Worm (Caenorhabditis elegans): ENCODE results near the gene lgc-29.

Gene lgc-29

ce11 chrV:4109873-4110272, 28.9 kb upstream of the lgc-29 start, which contains the start of gene clc-18:
TSS of gene clc-18 (minus strand) at chrV:4109973.
- TF ChIP-seq dmd-4 (tag; optimal IDR thresholded peaks at IDR 0.05) (no peak), R02D3.7 (tag; optimal IDR thresholded peaks at IDR 0.05) (no peak), mab-5 (tag; optimal IDR thresholded peaks at IDR 0.05) (no peak), ceh-82 (tag; optimal IDR thresholded peaks at IDR 0.05) (no peak), blmp-1 (tag; optimal IDR thresholded peaks at IDR 0.05; ENCODE audit: insufficient read depth) (no peak), lin-11 (tag; optimal IDR thresholded peaks at IDR 0.05) (no peak), sma-9 (GFP tag; optimal IDR thresholded peaks at IDR 0.05) (no peak), sma-9 (tag; optimal IDR thresholded peaks at IDR 0.05) (no peak), Y55F3AM.14 (GFP tag; optimal IDR thresholded peaks at IDR 0.05) (no peak), ztf-1 (GFP tag; conservative IDR thresholded peaks at IDR 0.05) (no peak), mdl-1 (tag; optimal IDR thresholded peaks at IDR 0.05) (no peak), lin-13 (GFP tag; optimal IDR thresholded peaks at IDR 0.05) (no peak), gmeb-1 (tag; optimal IDR thresholded peaks at IDR 0.05) (no peak)

ce11 chrV:4112516-4112915, 26.3 kb upstream of the lgc-29 start, which contains the start of gene srw-134:
TSS of gene srw-134 (minus strand) at chrV:4112616.
- TF ChIP-seq lin-39 (tag; optimal IDR thresholded peaks at IDR 0.05), result no peak
- TF ChIP-seq gmeb-1 (tag; optimal IDR thresholded peaks at IDR 0.05), result no peak
- no peak for TF ChIP-seq fos-1 (tag; optimal IDR thresholded peaks at IDR 0.05)
- TF ChIP-seq ztf-4 (tag; optimal IDR thresholded peaks at IDR 0.05), result no peak
- TF ChIP-seq nhr-11 (tag; optimal IDR thresholded peaks at IDR 0.05), result no peak
- TF ChIP-seq nhr-10 (tag; optimal IDR thresholded peaks at IDR 0.05), result no peak
- no peak for TF ChIP-seq egl-27 (tag; optimal IDR thresholded peaks at IDR 0.05)

- TF ChIP-seq fos-1 (tag; optimal IDR thresholded peaks at IDR 0.05), result no peak
- no peak for TF ChIP-seq sma-3 (GFP tag; optimal IDR thresholded peaks at IDR 0.05)
- TF ChIP-seq sem-4 (tag; optimal IDR thresholded peaks at IDR 0.05), result no peak
- no peak for TF ChIP-seq alr-1 (tag; optimal IDR thresholded peaks at IDR 0.05)
- TF ChIP-seq nhr-21 (tag; optimal IDR thresholded peaks at IDR 0.05), result no peak
- TF ChIP-seq gmeb-1 (tag; optimal IDR thresholded peaks at IDR 0.05), result no peak
- TF ChIP-seq unc-55 (GFP tag; optimal IDR thresholded peaks at IDR 0.05), result no peak
- no peak for TF ChIP-seq ceh-16 (tag; optimal IDR thresholded peaks at IDR 0.05)
- no peak for TF ChIP-seq blmp-1 (tag; optimal IDR thresholded peaks at IDR 0.05; ENCODE audit: insufficient read depth)
- no peak for TF ChIP-seq nhr-77 (tag; optimal IDR thresholded peaks at IDR 0.05)
- TF ChIP-seq egl-27 (tag; optimal IDR thresholded peaks at IDR 0.05), result no peak
- no peak for TF ChIP-seq skn-1 (tag; optimal IDR thresholded peaks at IDR 0.05)
- TF ChIP-seq ama-1 (optimal IDR thresholded peaks at IDR 0.05), result no peak
- TF ChIP-seq lin-13 (GFP tag; optimal IDR thresholded peaks at IDR 0.05), result no peak
- no peak for TF ChIP-seq nhr-237 (tag; optimal IDR thresholded peaks at IDR 0.05)
Observed at ce11 chrV:4114627-4115026, 24.2 kb upstream of the lgc-29 start, which contains the start of gene srw-133. TSS of gene srw-133 (minus strand) at chrV:4114727.

- TF ChIP-seq lin-13 (GFP tag; optimal IDR thresholded peaks at IDR 0.05) (no peak), nhr-21 (tag; optimal IDR thresholded peaks at IDR 0.05) (no peak), ztf-1 (GFP tag; conservative IDR thresholded peaks at IDR 0.05) (no peak), unc-55 (GFP tag; optimal IDR thresholded peaks at IDR 0.05) (no peak), nhr-11 (tag; optimal IDR thresholded peaks at IDR 0.05) (no peak), nhr-25 (tag; optimal IDR thresholded peaks at IDR 0.05) (no peak), skn-1 (tag; optimal IDR thresholded peaks at IDR 0.05) (no peak), fos-1 (tag; optimal IDR thresholded peaks at IDR 0.05) (no peak), snpc-4 (tag; optimal IDR thresholded peaks at IDR 0.05) (no peak), sem-4 (tag; optimal IDR thresholded peaks at IDR 0.05) (no peak), ama-1 (optimal IDR thresholded peaks at IDR 0.05) (no peak), unc-62 (GFP tag; optimal IDR thresholded peaks at IDR 0.05) (no peak), mab-5 (tag; optimal IDR thresholded peaks at IDR 0.05) (no peak), nhr-10 (tag; optimal IDR thresholded peaks at IDR 0.05) (no peak), ceh-82 (tag; optimal IDR thresholded peaks at IDR 0.05) (no peak), elt-1 (tag; optimal IDR thresholded peaks at IDR 0.05) (no peak), egl-27 (tag; optimal IDR thresholded peaks at IDR 0.05) (no peak)
Observed at ce11 chrV:4116071-4116470, 22.7 kb upstream of the lgc-29 start, which contains the start of gene T05B4.8. TSS of gene T05B4.8 (minus strand) at chrV:4116171.

- no peak for TF ChIP-seq sma-3 (GFP tag; optimal IDR thresholded peaks at IDR 0.05)
- TF ChIP-seq fos-1 (tag; optimal IDR thresholded peaks at IDR 0.05), result no peak
Observed at ce11 chrV:4118332-4118731, 20.5 kb upstream of the lgc-29 start, which contains the start of gene T05B4.9. TSS of gene T05B4.9 (minus strand) at chrV:4118432.
